Worm (Caenorhabditis elegans) whole organism, L4 larva: Measurements from ENCODE around the gene oac-51.
A peak's percentile ranks its signal among the peaks of the same experiment; 100 is the strongest.

Experiments
- R02D3.7 ChIP-seq: fragments of 150-350 bp; sonication (generic microtip); optimal IDR thresholded peaks from 3 replicates; lab custom pipeline; 2014; ENCODE audit warnings: missing biosample characterization, missing genetic modification characterization
- T26A8.4 ChIP-seq: fragments of 200-800 bp; sonication (Bioruptor generic); IDR thresholded peaks from 2 replicates; pipeline ENCODE4 v1.3.6; 2022; ENCODE audit warnings: missing genetic modification characterization, missing compliant biosample characterization
- Y105C5A.15 ChIP-seq: fragments of 200-800 bp; sonication (Bioruptor generic); IDR thresholded peaks from 2 replicates; pipeline ENCODE4 v1.3.6; 2022; ENCODE audit warnings: missing genetic modification characterization, missing compliant biosample characterization
- ZK337.2 ChIP-seq: fragments of 200-800 bp; sonication (Bioruptor generic); IDR thresholded peaks from 2 replicates; pipeline ENCODE4 v1.3.6; 2022; ENCODE audit warnings: missing genetic modification reagents, missing genetic modification characterization, missing compliant biosample characterization
- ZK546.5 ChIP-seq, 2 experiments: sonication (generic microtip); optimal IDR thresholded peaks; 2 replicates each; lab custom pipeline; 2017; ENCODE audit warnings: missing biosample characterization in 2 of 2, missing genetic modification characterization in 2 of 2
- aha-1 ChIP-seq: fragments of 150-350 bp; peaks from one replicate; lab custom pipeline; 2014; ENCODE audit warnings: missing biosample characterization, missing genetic modification characterization
- aly-2 ChIP-seq: sonication (generic microtip); optimal IDR thresholded peaks from 2 replicates; lab custom pipeline; 2018; ENCODE audit warnings: missing biosample characterization, missing genetic modification characterization
- arid-1 ChIP-seq: fragments of 200-800 bp; sonication (Bioruptor generic); conservative IDR thresholded peaks from 2 replicates; pipeline ENCODE4 v1.3.6; 2022; ENCODE audit warnings: missing genetic modification reagents, missing genetic modification characterization, missing compliant biosample characterization
- attf-4 ChIP-seq: sonication (generic microtip); optimal IDR thresholded peaks from 3 replicates; lab custom pipeline; 2017; ENCODE audit warnings: missing biosample characterization, missing genetic modification characterization
- ceh-28 ChIP-seq: fragments of 150-350 bp; optimal IDR thresholded peaks from 2 replicates; lab custom pipeline; 2014; ENCODE audit warnings: missing biosample characterization, missing genetic modification reagents, missing genetic modification characterization
- cey-2 ChIP-seq: sonication (generic microtip); optimal IDR thresholded peaks from 3 replicates; lab custom pipeline; 2017; ENCODE audit warnings: missing genetic modification characterization, mild to moderate bottlenecking, missing compliant biosample characterization, antibody characterized with exemption, borderline replicate concordance; ENCODE audit not compliant: insufficient read depth
- ctbp-1 ChIP-seq: fragments of 200-800 bp; sonication (Bioruptor generic); IDR thresholded peaks from 2 replicates; pipeline ENCODE4 v1.3.6; 2022; ENCODE audit warnings: missing genetic modification reagents, missing genetic modification characterization, missing compliant biosample characterization
- daf-12 ChIP-seq: fragments of 150-350 bp; optimal IDR thresholded peaks from 2 replicates; lab custom pipeline; 2014; ENCODE audit warnings: missing biosample characterization, missing genetic modification reagents, missing genetic modification characterization
- daf-8 ChIP-seq: fragments of 200-800 bp; sonication (Bioruptor generic); IDR thresholded peaks from 2 replicates; pipeline ENCODE4 v1.3.6; 2022; ENCODE audit warnings: missing genetic modification characterization, missing compliant biosample characterization
- dmd-6 ChIP-seq: fragments of 200-800 bp; sonication (Bioruptor generic); IDR thresholded peaks from 2 replicates; pipeline ENCODE4 v1.3.6; 2022; ENCODE audit warnings: missing genetic modification reagents, missing genetic modification characterization, missing compliant biosample characterization
- dmd-8 ChIP-seq: fragments of 200-800 bp; sonication (Bioruptor generic); IDR thresholded peaks from 2 replicates; pipeline ENCODE4 v1.3.6; 2022; ENCODE audit warnings: missing genetic modification characterization, missing compliant biosample characterization
- dpl-1 ChIP-seq: fragments of 150-350 bp; optimal IDR thresholded peaks from 2 replicates; lab custom pipeline; 2014; ENCODE audit warnings: missing biosample characterization, missing genetic modification reagents, missing genetic modification characterization
- duxl-1 ChIP-seq: sonication (generic microtip); optimal IDR thresholded peaks from 2 replicates; lab custom pipeline; 2016; ENCODE audit warnings: mild to moderate bottlenecking, missing genetic modification characterization, moderate library complexity, missing compliant biosample characterization; ENCODE audit not compliant: poor library complexity
- dve-1 ChIP-seq: sonication (generic microtip); optimal IDR thresholded peaks from 2 replicates; lab custom pipeline; 2017; ENCODE audit warnings: antibody characterized with exemption, mild to moderate bottlenecking, missing genetic modification characterization, missing compliant biosample characterization; ENCODE audit not compliant: insufficient read depth
- fkh-10 ChIP-seq: fragments of 150-350 bp; optimal IDR thresholded peaks from 2 replicates; lab custom pipeline; 2014; ENCODE audit warnings: missing biosample characterization, missing genetic modification reagents, missing genetic modification characterization
- hlh-11 ChIP-seq: fragments of 200-800 bp; sonication (Bioruptor generic); optimal IDR thresholded peaks from 2 replicates; lab custom pipeline; 2018; ENCODE audit warnings: mild to moderate bottlenecking, missing genetic modification characterization, missing compliant biosample characterization
- hlh-30 ChIP-seq: sonication (generic microtip); optimal IDR thresholded peaks from 2 replicates; lab custom pipeline; 2017; ENCODE audit warnings: antibody characterized with exemption, mild to moderate bottlenecking, missing genetic modification characterization, missing compliant biosample characterization; ENCODE audit not compliant: insufficient read depth
- lim-7 ChIP-seq: fragments of 200-800 bp; sonication (Bioruptor generic); IDR thresholded peaks from 2 replicates; pipeline ENCODE4 v1.3.6; 2022; ENCODE audit warnings: missing genetic modification characterization, missing compliant biosample characterization
- lin-1 ChIP-seq: fragments of 200-800 bp; sonication (Bioruptor generic); IDR thresholded peaks from 2 replicates; pipeline ENCODE4 v1.3.6; 2022; ENCODE audit warnings: missing genetic modification reagents, missing genetic modification characterization, missing compliant biosample characterization
- lin-38 ChIP-seq: fragments of 200-800 bp; sonication (Bioruptor generic); IDR thresholded peaks from 2 replicates; pipeline ENCODE4 v1.3.6; 2022; ENCODE audit warnings: missing genetic modification reagents, missing genetic modification characterization, missing compliant biosample characterization
- lin-39 ChIP-seq: fragments of 150-350 bp; optimal IDR thresholded peaks from 2 replicates; lab custom pipeline; 2014; ENCODE audit warnings: missing biosample characterization, missing genetic modification reagents, missing genetic modification characterization
- lir-3 ChIP-seq: sonication (generic microtip); optimal IDR thresholded peaks from 2 replicates; lab custom pipeline; 2016; ENCODE audit warnings: mild to moderate bottlenecking, missing genetic modification characterization, missing compliant biosample characterization
- lsy-2 ChIP-seq, 2 experiments: fragments of 150-350 bp in 1 of 2; sonication (generic microtip) in 1 of 2; optimal IDR thresholded peaks; 2 replicates each; lab custom pipeline; 2014 to 2017; ENCODE audit warnings: missing biosample characterization in 2 of 2, missing genetic modification characterization in 2 of 2
- madf-5 ChIP-seq, 2 experiments: fragments of 200-800 bp; sonication (Bioruptor generic); IDR thresholded peaks; 2 replicates each; pipeline ENCODE4 v1.3.6; 2022; ENCODE audit warnings: missing compliant biosample characterization in 2 of 2, missing genetic modification characterization in 2 of 2
- mdl-1 ChIP-seq, 2 experiments: fragments of 150-350 bp in 1 of 2; sonication (generic microtip) in 1 of 2; optimal IDR thresholded peaks; 2 replicates each; lab custom pipeline; 2014 to 2017; ENCODE audit warnings: missing biosample characterization in 2 of 2, missing genetic modification characterization in 2 of 2
- mxl-3 ChIP-seq: fragments of 200-800 bp; sonication (Bioruptor generic); optimal IDR thresholded peaks from 2 replicates; lab custom pipeline; 2018; ENCODE audit warnings: mild to moderate bottlenecking, missing genetic modification characterization, missing compliant biosample characterization
- nhr-102 ChIP-seq: sonication (generic microtip); optimal IDR thresholded peaks from 2 replicates; lab custom pipeline; 2016; ENCODE audit warnings: mild to moderate bottlenecking, missing genetic modification characterization, moderate library complexity, missing compliant biosample characterization
- nhr-11 ChIP-seq: fragments of 150-350 bp; optimal IDR thresholded peaks from 2 replicates; lab custom pipeline; 2014; ENCODE audit warnings: missing biosample characterization, missing genetic modification characterization
- nhr-28 ChIP-seq: fragments of 150-350 bp; optimal IDR thresholded peaks from 2 replicates; lab custom pipeline; 2014; ENCODE audit warnings: missing biosample characterization, missing genetic modification characterization
- nhr-48 ChIP-seq: sonication (generic microtip); optimal IDR thresholded peaks from 2 replicates; lab custom pipeline; 2016; ENCODE audit warnings: mild to moderate bottlenecking, missing genetic modification characterization, missing compliant biosample characterization
- nhr-6 ChIP-seq: fragments of 150-350 bp; optimal IDR thresholded peaks from 2 replicates; lab custom pipeline; 2014; ENCODE audit warnings: missing biosample characterization, missing genetic modification characterization
- nhr-76 ChIP-seq: fragments of 150-350 bp; optimal IDR thresholded peaks from 2 replicates; lab custom pipeline; 2014; ENCODE audit warnings: missing biosample characterization, missing genetic modification characterization
- pqm-1 ChIP-seq: sonication (generic microtip); optimal IDR thresholded peaks from 2 replicates; lab custom pipeline; 2017; ENCODE audit warnings: missing biosample characterization, missing genetic modification characterization
- rbr-2 ChIP-seq: sonication (generic microtip); optimal IDR thresholded peaks from 2 replicates; lab custom pipeline; 2016; ENCODE audit warnings: missing genotype, missing genetic modification characterization, missing compliant biosample characterization
- skn-1 ChIP-seq: fragments of 150-350 bp; optimal IDR thresholded peaks from 2 replicates; lab custom pipeline; 2014; ENCODE audit warnings: missing biosample characterization, missing genetic modification characterization
- snpc-1.2 ChIP-seq: fragments of 200-800 bp; sonication (Bioruptor generic); IDR thresholded peaks from 2 replicates; pipeline ENCODE4 v1.3.6; 2022; ENCODE audit warnings: missing genetic modification reagents, missing genetic modification characterization, missing compliant biosample characterization
- snpc-4 ChIP-seq: fragments of 150-350 bp; optimal IDR thresholded peaks from 2 replicates; lab custom pipeline; 2014; ENCODE audit warnings: missing biosample characterization, missing genetic modification characterization
- spr-3 ChIP-seq: fragments of 200-800 bp; sonication (Bioruptor generic); optimal IDR thresholded peaks from 2 replicates; lab custom pipeline; 2018; ENCODE audit warnings: mild to moderate bottlenecking, missing genetic modification characterization, missing compliant biosample characterization
- tag-97 ChIP-seq: fragments of 200-800 bp; sonication (Bioruptor generic); IDR thresholded peaks from 2 replicates; pipeline ENCODE4 v1.3.6; 2022; ENCODE audit warnings: missing genetic modification characterization, missing compliant biosample characterization
- unc-130 ChIP-seq: sonication (generic microtip); optimal IDR thresholded peaks from 2 replicates; lab custom pipeline; 2016; ENCODE audit warnings: missing genetic modification reagents, missing genetic modification characterization, missing compliant biosample characterization
- unc-62 ChIP-seq, 3 experiments: fragments of 150-350 bp in 1 of 3; sonication (generic microtip); optimal IDR thresholded peaks in 2 of 3; peaks in 1 of 3; 1 replicate in 1 of 3; 2 replicates in 2 of 3; lab custom pipeline; 2014 to 2017; ENCODE audit warnings: missing biosample characterization in 3 of 3, missing genetic modification characterization in 3 of 3, missing genetic modification reagents in 3 of 3, missing genotype in 1 of 3
- zip-11 ChIP-seq: fragments of 200-800 bp; sonication (Bioruptor generic); IDR thresholded peaks from 2 replicates; pipeline ENCODE4 v1.3.6; 2022; ENCODE audit warnings: missing genetic modification characterization, missing compliant biosample characterization

oac-51 gene

ce11 chrIV:4291174-4291573 lies 45.4 kb upstream of the oac-51 start, which contains the start of gene F15E6.4 (continued):
- TF ChIP-seq aly-2 (no peak), Y105C5A.15 (GFP tag; lab: Robert Waterston, UW) (no peak), rbr-2 (no peak)

ce11 chrIV:4292569-4292968 lies 44.0 kb upstream of the oac-51 start, which contains the start of gene F15E6.10:
Gene F15E6.10 (plus strand): TSS chrIV:4292869.
- no peak for TF ChIP-seq nhr-76
- no peak for TF ChIP-seq dpl-1
- TF ChIP-seq R02D3.7 (tag; lab: Kevin White, UChicago), result no peak
- TF ChIP-seq, all 104 proteins: peak for 0

- TF ChIP-seq ceh-28 (tag; lab: Kevin White, UChicago), result no peak
- TF ChIP-seq dve-1 (tag; lab: Kevin White, UChicago), result peak; percentile 52
- no peak for TF ChIP-seq Y105C5A.15 (GFP tag; lab: Robert Waterston, UW)
- no peak for TF ChIP-seq madf-5 (GFP tag; IDR thresholded peaks at IDR 0.05; lab: Robert Waterston, UW)
- no peak for TF ChIP-seq fkh-10 (GFP tag; lab: Kevin White, UChicago)
- no peak for TF ChIP-seq daf-8 (GFP tag; lab: Robert Waterston, UW)
- TF ChIP-seq T26A8.4 (GFP tag; lab: Robert Waterston, UW), result no peak
- TF ChIP-seq spr-3 (GFP tag; lab: Kevin White, UChicago), result no peak
- TF ChIP-seq snpc-4 (tag; lab: Kevin White, UChicago), result no peak
- peak; percentile 79 for TF ChIP-seq nhr-48 (tag; lab: Kevin White, UChicago)
- TF ChIP-seq duxl-1, result peak; percentile 26
- no peak for TF ChIP-seq zip-11 (GFP tag; lab: Robert Waterston, UW)
- TF ChIP-seq skn-1 (tag; lab: Kevin White, UChicago), result no peak
- TF ChIP-seq dmd-6 (GFP tag; lab: Robert Waterston, UW), result peak; percentile 74
- TF ChIP-seq nhr-28 (tag; lab: Kevin White, UChicago), result peak; percentile 82
- TF ChIP-seq unc-62 (GFP tag; optimal IDR thresholded peaks at IDR 0.05 in 1 of 2; lab: Kevin White, UChicago), result peak in 1 of 2 experiments; percentile 99
- no peak for TF ChIP-seq unc-62 (tag; optimal IDR thresholded peaks at IDR 0.05; lab: Kevin White, UChicago)
- TF ChIP-seq lin-1, result no peak
- no peak for TF ChIP-seq lim-7
- peak; percentile 32 to 62 for TF ChIP-seq mdl-1 (tag; optimal IDR thresholded peaks at IDR 0.05; lab: Kevin White, UChicago)
- no peak for TF ChIP-seq lir-3 (tag; lab: Kevin White, UChicago)
- no peak for TF ChIP-seq ZK546.5 (tag; optimal IDR thresholded peaks at IDR 0.05; lab: Kevin White, UChicago)
- TF ChIP-seq aha-1, result peak; percentile 24
- TF ChIP-seq nhr-11 (tag; lab: Kevin White, UChicago), result peak; percentile 34
- no peak for TF ChIP-seq snpc-1.2
- no peak for TF ChIP-seq daf-12 (tag; lab: Kevin White, UChicago)
- TF ChIP-seq unc-130 (GFP tag; lab: Kevin White, UChicago), result no peak
- no peak for TF ChIP-seq dmd-8 (GFP tag; lab: Robert Waterston, UW)
- TF ChIP-seq tag-97 (GFP tag; lab: Robert Waterston, UW), result no peak
- TF ChIP-seq attf-4 (tag; lab: Kevin White, UChicago), result no peak
- no peak for TF ChIP-seq nhr-6 (tag; lab: Kevin White, UChicago)
- peak; percentile 76 for TF ChIP-seq hlh-11 (tag; lab: Kevin White, UChicago)
- no peak for TF ChIP-seq ZK337.2
- no peak for TF ChIP-seq ctbp-1 (GFP tag; lab: Robert Waterston, UW)
- TF ChIP-seq lsy-2 (tag; optimal IDR thresholded peaks at IDR 0.05; lab: Kevin White, UChicago), result peak in 1 of 2 experiments; percentile 22
- TF ChIP-seq rbr-2, result no peak
- no peak for TF ChIP-seq arid-1
- no peak for TF ChIP-seq lin-39 (tag; lab: Kevin White, UChicago)
- peak; percentile 65 for TF ChIP-seq nhr-102 (tag; lab: Kevin White, UChicago)
- no peak for TF ChIP-seq cey-2 (tag; lab: Kevin White, UChicago)
- no peak for TF ChIP-seq lin-38 (GFP tag; lab: Robert Waterston, UW)
- no peak for TF ChIP-seq pqm-1 (tag; lab: Kevin White, UChicago)
- peak; percentile 29 for TF ChIP-seq mxl-3 (GFP tag; lab: Kevin White, UChicago)
- TF ChIP-seq hlh-30 (tag; lab: Kevin White, UChicago), result peak; percentile 78
Observed at ce11 chrIV:4294552-4294951, 42.0 kb upstream of the oac-51 start, which contains the start of gene F15E6.3. Gene F15E6.3 (plus strand): TSS chrIV:4294895.
